Worm (Caenorhabditis elegans) whole organism, L4/young adult: Measurements from ENCODE around the gene rab-39.

Source experiments
- W03F9.2 ChIP-seq: fragments of 150-350 bp; optimal IDR thresholded peaks from 2 replicates; lab custom pipeline; 2014; ENCODE audit warnings: missing biosample characterization, missing genetic modification characterization
- dao-5 ChIP-seq: sonication (generic microtip); optimal IDR thresholded peaks from 2 replicates; lab custom pipeline; 2016; ENCODE audit warnings: missing genotype, missing genetic modification characterization, moderate library complexity, missing compliant biosample characterization
- him-1 ChIP-seq: sonication (generic microtip); optimal IDR thresholded peaks from 2 replicates; lab custom pipeline; 2016; ENCODE audit warnings: missing genotype, missing genetic modification reagents, missing genetic modification characterization, missing compliant biosample characterization

The rab-39 gene

ce11 chrII:9333034-9333433, 10.3 kb upstream of the rab-39 start:
- no peak for TF ChIP-seq dao-5 (tag; lab: Kevin White, UChicago)
- TF ChIP-seq him-1 (tag; lab: Kevin White, UChicago) = no peak

- TF ChIP-seq him-1 (tag; lab: Kevin White, UChicago) (no peak), dao-5 (tag; lab: Kevin White, UChicago) (no peak), W03F9.2 (tag; lab: Kevin White, UChicago) (no peak)
These were observed 8.6 kb upstream of the rab-39 start, which contains the start of gene eif-3.F for ce11 chrII:9331343-9331742. Gene eif-3.F (plus strand): TSS chrII:9331643.

DNA sequence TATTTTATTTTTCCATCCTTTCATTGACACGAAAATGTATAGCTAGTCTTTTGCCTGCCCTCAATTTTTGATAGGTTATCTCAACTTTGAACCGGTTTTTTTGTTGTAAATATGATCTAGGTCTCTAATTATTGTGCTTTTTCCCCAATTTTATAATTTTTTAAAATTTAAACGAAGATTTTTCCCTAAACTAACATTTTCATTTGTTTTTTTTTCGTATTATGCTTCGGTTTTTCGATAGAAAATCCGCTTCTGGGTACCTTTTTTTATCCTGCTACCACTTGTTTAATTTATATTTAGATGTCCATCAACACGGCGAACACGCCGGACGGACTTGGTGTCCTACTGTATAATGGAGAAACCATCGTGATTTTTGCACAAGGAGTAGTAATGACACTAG, 6.8 kb upstream of the rab-39 start, which contains the start of gene wbp-2:
wbp-2 (plus strand) TSS at position 301 of the 400 bp plus-strand sequence.
- no peak for TF ChIP-seq W03F9.2 (tag; lab: Kevin White, UChicago)
- TF ChIP-seq dao-5 (tag; lab: Kevin White, UChicago) = no peak
- TF ChIP-seq him-1 (tag; lab: Kevin White, UChicago) = no peak

- no peak for TF ChIP-seq dao-5 (tag; lab: Kevin White, UChicago)
- no peak for TF ChIP-seq him-1 (tag; lab: Kevin White, UChicago)
- TF ChIP-seq W03F9.2 (tag; lab: Kevin White, UChicago) = no peak
These were observed 2.8 kb upstream of the rab-39 start for ce11 chrII:9325555-9325954.

- TF ChIP-seq W03F9.2 (tag; lab: Kevin White, UChicago) (no peak), him-1 (tag; lab: Kevin White, UChicago) (no peak), dao-5 (tag; lab: Kevin White, UChicago) (no peak)
These were observed 2.2 kb upstream of the rab-39 start, which contains the start of gene eat-3 for ce11 chrII:9324824-9325351. Gene eat-3 (plus strand): TSS chrII:9324874.

DNA sequence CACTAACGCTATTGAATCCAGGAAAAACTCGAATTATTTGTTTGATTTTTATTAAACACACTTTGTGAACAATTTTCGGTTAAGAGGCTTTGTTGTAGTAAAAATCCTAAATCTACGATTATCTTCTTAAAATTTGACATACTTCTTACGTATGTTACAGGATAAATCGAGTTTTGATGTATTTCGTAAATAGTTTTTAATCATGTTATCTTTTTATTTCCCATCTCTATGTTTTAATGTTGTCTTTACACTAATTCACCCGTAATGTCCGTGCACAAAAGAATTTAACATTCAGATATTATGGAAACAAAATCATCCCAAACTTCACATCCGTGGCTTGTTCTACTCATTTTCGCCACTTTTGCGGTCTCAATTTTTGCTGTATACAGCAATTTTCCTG, 940 bp upstream of the rab-39 start, which contains the start of gene egli-1:
egli-1 (plus strand) TSS at position 301 of the 400 bp plus-strand sequence.
- TF ChIP-seq dao-5 (tag; lab: Kevin White, UChicago) (no peak), W03F9.2 (tag; lab: Kevin White, UChicago) (no peak), him-1 (tag; lab: Kevin White, UChicago) (no peak)

ce11 chrII:9319058-9319915, 3.4 kb downstream of the rab-39 start, which contains the start of the genes csa-1 and wdfy-2:
Gene csa-1 (minus strand): TSS chrII:9319726.
Gene wdfy-2 (plus strand): TSS chrII:9319865.
- TF ChIP-seq W03F9.2 (tag; lab: Kevin White, UChicago) (no peak), dao-5 (tag; lab: Kevin White, UChicago) (no peak), him-1 (tag; lab: Kevin White, UChicago) (no peak)

DNA sequence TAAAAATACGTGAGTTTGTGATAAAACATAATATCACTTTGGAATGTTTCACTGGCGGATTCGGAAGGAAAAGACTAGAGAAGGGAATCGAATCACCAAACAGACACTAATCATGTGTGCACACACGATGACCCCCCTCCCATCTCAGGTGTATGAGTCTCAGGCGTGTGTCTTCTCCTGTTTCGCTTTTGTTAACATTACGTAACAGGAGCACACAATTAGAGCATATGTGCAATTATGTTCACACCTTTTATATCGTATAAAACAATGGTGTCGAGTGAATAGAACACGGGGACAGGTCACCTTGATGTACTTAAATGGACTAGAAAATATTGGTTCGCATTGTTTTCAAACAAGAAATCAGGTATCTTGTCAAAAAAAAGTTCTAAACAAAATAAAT, 5.9 kb downstream of the rab-39 start:
- TF ChIP-seq dao-5 (tag; lab: Kevin White, UChicago) (no peak), W03F9.2 (tag; lab: Kevin White, UChicago) (no peak), him-1 (tag; lab: Kevin White, UChicago) (no peak)

DNA sequence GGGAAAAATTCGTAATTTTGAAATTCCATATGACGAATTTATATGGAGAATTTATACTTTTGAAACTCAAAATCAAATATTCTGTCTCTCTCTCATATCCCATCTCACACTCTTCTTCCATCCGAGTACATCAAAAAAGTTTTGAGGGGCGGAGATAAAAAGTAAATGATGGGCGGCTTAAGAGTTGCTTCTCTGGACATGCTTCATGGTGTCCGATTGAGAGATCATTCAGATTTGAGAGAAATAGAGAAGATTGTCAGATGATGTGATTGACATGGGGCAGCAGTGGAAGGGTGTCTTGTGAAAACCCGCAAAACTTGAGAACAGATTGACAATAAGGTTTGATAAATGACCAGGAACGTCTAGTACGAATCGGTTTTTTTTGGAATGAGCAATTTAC, 7.0 kb downstream of the rab-39 start:
- TF ChIP-seq dao-5 (tag; lab: Kevin White, UChicago) (no peak), W03F9.2 (tag; lab: Kevin White, UChicago) (no peak), him-1 (tag; lab: Kevin White, UChicago) (no peak)

DNA sequence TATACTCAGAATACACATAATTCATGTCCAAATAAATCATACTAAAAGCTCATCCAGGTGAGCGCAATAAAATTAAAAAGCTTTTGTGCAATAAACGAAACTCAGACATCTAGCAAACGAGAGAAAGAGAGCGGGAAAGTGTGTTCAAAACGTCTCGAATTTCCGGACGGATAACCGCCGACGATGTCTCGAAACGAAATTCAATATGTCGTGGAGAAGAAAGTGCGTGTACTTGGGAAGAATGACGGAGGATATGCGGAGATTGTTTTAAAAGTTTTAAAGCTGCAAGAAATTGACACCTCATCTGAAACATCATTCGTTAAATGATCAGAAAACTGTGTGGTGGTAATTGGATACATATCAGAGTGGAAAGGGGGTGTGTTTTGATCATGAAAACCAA, 8.0 kb downstream of the rab-39 start:
- no peak for TF ChIP-seq W03F9.2 (tag; lab: Kevin White, UChicago)
- no peak for TF ChIP-seq him-1 (tag; lab: Kevin White, UChicago)
- no peak for TF ChIP-seq dao-5 (tag; lab: Kevin White, UChicago)

ce11 chrII:9313335-9313734, 9.4 kb downstream of the rab-39 start:
- TF ChIP-seq him-1 (tag; lab: Kevin White, UChicago) (no peak), dao-5 (tag; lab: Kevin White, UChicago) (no peak), W03F9.2 (tag; lab: Kevin White, UChicago) (no peak)

DNA sequence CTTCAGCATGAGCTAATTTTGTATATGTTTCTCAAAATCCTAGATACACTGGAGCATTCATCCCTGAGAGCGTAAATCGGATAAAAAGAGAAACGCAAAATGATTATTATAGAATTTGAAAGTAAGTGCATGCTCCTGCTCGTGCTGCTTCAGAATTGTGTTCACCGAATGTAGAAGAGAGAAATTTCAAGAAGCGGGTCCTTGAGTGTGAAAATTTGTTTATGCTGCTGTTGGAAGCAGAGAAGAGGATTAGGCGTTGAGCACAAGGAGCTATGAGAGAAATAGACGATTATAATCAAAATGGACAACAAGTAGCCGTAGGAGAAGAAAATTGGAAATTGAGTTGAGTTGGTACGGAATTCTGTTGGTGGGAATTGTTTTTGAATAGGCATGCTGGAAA, 11.0 kb downstream of the rab-39 start:
- TF ChIP-seq W03F9.2 (tag; lab: Kevin White, UChicago) = no peak
- no peak for TF ChIP-seq him-1 (tag; lab: Kevin White, UChicago)
- no peak for TF ChIP-seq dao-5 (tag; lab: Kevin White, UChicago)

ce11 chrII:9310794-9311193, 11.9 kb downstream of the rab-39 start:
- TF ChIP-seq W03F9.2 (tag; lab: Kevin White, UChicago) (no peak), him-1 (tag; lab: Kevin White, UChicago) (no peak)
